Worm (Caenorhabditis elegans) whole organism, L4 larva: ENCODE results near the gene Y41E3.1.
A peak's percentile ranks its signal among the peaks of the same experiment; 100 is the strongest.

Experiments used
- F10B5.3 ChIP-seq: sonication (generic microtip); optimal IDR thresholded peaks from 2 replicates; lab custom pipeline; 2016; ENCODE audit warnings: mild to moderate bottlenecking, missing genetic modification characterization, missing compliant biosample characterization
- F37D6.2 ChIP-seq: sonication (generic microtip); optimal IDR thresholded peaks from 2 replicates; lab custom pipeline; 2016; ENCODE audit warnings: mild to moderate bottlenecking, missing genetic modification characterization, missing compliant biosample characterization
- F44E2.7 ChIP-seq: fragments of 200-800 bp; sonication (Bioruptor generic); IDR thresholded peaks from 2 replicates; pipeline ENCODE4 v2.1.2; 2022; ENCODE audit warnings: missing genetic modification characterization, missing compliant biosample characterization
- ZK546.5 ChIP-seq, 2 experiments: sonication (generic microtip); optimal IDR thresholded peaks; 2 replicates each; lab custom pipeline; 2017; ENCODE audit warnings: missing biosample characterization in 2 of 2, missing genetic modification characterization in 2 of 2
- ama-1 ChIP-seq: fragments of 150-350 bp; optimal IDR thresholded peaks from 2 replicates; lab custom pipeline; 2014; ENCODE audit warnings: inconsistent platforms, mixed read lengths
- arid-1 ChIP-seq: fragments of 200-800 bp; sonication (Bioruptor generic); conservative IDR thresholded peaks from 2 replicates; pipeline ENCODE4 v1.3.6; 2022; ENCODE audit warnings: missing genetic modification reagents, missing genetic modification characterization, missing compliant biosample characterization
- attf-4 ChIP-seq: sonication (generic microtip); optimal IDR thresholded peaks from 3 replicates; lab custom pipeline; 2017; ENCODE audit warnings: missing biosample characterization, missing genetic modification characterization
- ceh-62 ChIP-seq: sonication (generic microtip); optimal IDR thresholded peaks from 2 replicates; lab custom pipeline; 2017; ENCODE audit warnings: missing biosample characterization, missing genetic modification characterization
- ceh-82 ChIP-seq: sonication (generic microtip); optimal IDR thresholded peaks from 2 replicates; lab custom pipeline; 2017; ENCODE audit warnings: missing biosample characterization, missing genetic modification characterization
- daf-12 ChIP-seq: fragments of 150-350 bp; optimal IDR thresholded peaks from 2 replicates; lab custom pipeline; 2014; ENCODE audit warnings: missing biosample characterization, missing genetic modification reagents, missing genetic modification characterization
- daf-8 ChIP-seq: fragments of 200-800 bp; sonication (Bioruptor generic); IDR thresholded peaks from 2 replicates; pipeline ENCODE4 v1.3.6; 2022; ENCODE audit warnings: missing genetic modification characterization, missing compliant biosample characterization
- jun-1 ChIP-seq: fragments of 150-350 bp; optimal IDR thresholded peaks from 2 replicates; lab custom pipeline; 2014; ENCODE audit warnings: missing biosample characterization, missing genetic modification reagents, missing genetic modification characterization
- lim-7 ChIP-seq: fragments of 200-800 bp; sonication (Bioruptor generic); IDR thresholded peaks from 2 replicates; pipeline ENCODE4 v1.3.6; 2022; ENCODE audit warnings: missing genetic modification characterization, missing compliant biosample characterization
- lin-1 ChIP-seq: fragments of 200-800 bp; sonication (Bioruptor generic); IDR thresholded peaks from 2 replicates; pipeline ENCODE4 v1.3.6; 2022; ENCODE audit warnings: missing genetic modification reagents, missing genetic modification characterization, missing compliant biosample characterization
- lin-13 ChIP-seq: fragments of 150-350 bp; optimal IDR thresholded peaks from 2 replicates; lab custom pipeline; 2014; ENCODE audit warnings: missing biosample characterization, missing genetic modification reagents, missing genetic modification characterization
- madf-5 ChIP-seq, 2 experiments: fragments of 200-800 bp; sonication (Bioruptor generic); IDR thresholded peaks; 2 replicates each; pipeline ENCODE4 v1.3.6; 2022; ENCODE audit warnings: missing compliant biosample characterization in 2 of 2, missing genetic modification characterization in 2 of 2
- mep-1 ChIP-seq: fragments of 150-350 bp; sonication (generic microtip); optimal IDR thresholded peaks from 3 replicates; lab custom pipeline; 2014; ENCODE audit warnings: missing biosample characterization, missing genetic modification characterization
- mxl-2 ChIP-seq: fragments of 200-800 bp; sonication (Bioruptor generic); conservative IDR thresholded peaks from 2 replicates; pipeline ENCODE4 v1.3.6; 2022; ENCODE audit warnings: missing genetic modification reagents, missing genetic modification characterization, missing compliant biosample characterization
- nhr-102 ChIP-seq: sonication (generic microtip); optimal IDR thresholded peaks from 2 replicates; lab custom pipeline; 2016; ENCODE audit warnings: mild to moderate bottlenecking, missing genetic modification characterization, moderate library complexity, missing compliant biosample characterization
- nhr-111 ChIP-seq: fragments of 200-800 bp; sonication (Bioruptor generic); optimal IDR thresholded peaks from 2 replicates; lab custom pipeline; 2018; ENCODE audit warnings: mild to moderate bottlenecking, missing genetic modification characterization, missing compliant biosample characterization
- nhr-48 ChIP-seq: sonication (generic microtip); optimal IDR thresholded peaks from 2 replicates; lab custom pipeline; 2016; ENCODE audit warnings: mild to moderate bottlenecking, missing genetic modification characterization, missing compliant biosample characterization
- nhr-6 ChIP-seq: fragments of 150-350 bp; optimal IDR thresholded peaks from 2 replicates; lab custom pipeline; 2014; ENCODE audit warnings: missing biosample characterization, missing genetic modification characterization
- nhr-76 ChIP-seq: fragments of 150-350 bp; optimal IDR thresholded peaks from 2 replicates; lab custom pipeline; 2014; ENCODE audit warnings: missing biosample characterization, missing genetic modification characterization
- pha-4 ChIP-seq, 2 experiments: fragments of 150-350 bp in 1 of 2; fragments of 200-800 bp in 1 of 2; sonication (Bioruptor generic) in 1 of 2; IDR thresholded peaks in 1 of 2; optimal IDR thresholded peaks in 1 of 2; 2 replicates each; pipeline versions ENCODE4 v1.3.6 to Lab custom; 2014 to 2022; ENCODE audit warnings: missing genetic modification characterization in 2 of 2, missing genetic modification reagents in 2 of 2, missing biosample characterization in 1 of 2, missing compliant biosample characterization in 1 of 2
- saeg-2 ChIP-seq: fragments of 200-800 bp; sonication (Bioruptor generic); IDR thresholded peaks from 2 replicates; pipeline ENCODE4 v1.3.6; 2022; ENCODE audit warnings: missing genetic modification reagents, missing genetic modification characterization, missing compliant biosample characterization
- snpc-1.2 ChIP-seq: fragments of 200-800 bp; sonication (Bioruptor generic); IDR thresholded peaks from 2 replicates; pipeline ENCODE4 v1.3.6; 2022; ENCODE audit warnings: missing genetic modification reagents, missing genetic modification characterization, missing compliant biosample characterization
- snpc-4 ChIP-seq: fragments of 150-350 bp; optimal IDR thresholded peaks from 2 replicates; lab custom pipeline; 2014; ENCODE audit warnings: missing biosample characterization, missing genetic modification characterization
- tag-97 ChIP-seq: fragments of 200-800 bp; sonication (Bioruptor generic); IDR thresholded peaks from 2 replicates; pipeline ENCODE4 v1.3.6; 2022; ENCODE audit warnings: missing genetic modification characterization, missing compliant biosample characterization
- tra-1 ChIP-seq: fragments of 200-800 bp; sonication (Bioruptor generic); IDR thresholded peaks from 2 replicates; pipeline ENCODE4 v1.3.6; 2022; ENCODE audit warnings: missing genetic modification reagents, missing genetic modification characterization, missing compliant biosample characterization
- vab-7 ChIP-seq: fragments of 200-800 bp; sonication (Bioruptor generic); IDR thresholded peaks from 2 replicates; pipeline ENCODE4 v1.3.6; 2022; ENCODE audit warnings: missing genetic modification reagents, missing genetic modification characterization, missing compliant biosample characterization
- zag-1 ChIP-seq: fragments of 150-350 bp; optimal IDR thresholded peaks from 2 replicates; lab custom pipeline; 2014; ENCODE audit warnings: missing biosample characterization, missing genetic modification characterization
- zfp-3 ChIP-seq: fragments of 200-800 bp; sonication (Bioruptor generic); conservative IDR thresholded peaks from 2 replicates; pipeline ENCODE4 v1.3.6; 2022; ENCODE audit warnings: missing genetic modification reagents, missing genetic modification characterization, missing compliant biosample characterization
- zip-2 ChIP-seq: fragments of 150-350 bp; optimal IDR thresholded peaks from 2 replicates; lab custom pipeline; 2014; ENCODE audit warnings: missing biosample characterization, missing genetic modification characterization
- ztf-11 ChIP-seq: fragments of 150-350 bp; optimal IDR thresholded peaks from 2 replicates; lab custom pipeline; 2014; ENCODE audit warnings: missing biosample characterization, missing genetic modification characterization
- ztf-7 ChIP-seq: fragments of 150-350 bp; optimal IDR thresholded peaks from 2 replicates; lab custom pipeline; 2014; ENCODE audit warnings: missing biosample characterization, missing genetic modification characterization

Y41E3.1 gene

DNA sequence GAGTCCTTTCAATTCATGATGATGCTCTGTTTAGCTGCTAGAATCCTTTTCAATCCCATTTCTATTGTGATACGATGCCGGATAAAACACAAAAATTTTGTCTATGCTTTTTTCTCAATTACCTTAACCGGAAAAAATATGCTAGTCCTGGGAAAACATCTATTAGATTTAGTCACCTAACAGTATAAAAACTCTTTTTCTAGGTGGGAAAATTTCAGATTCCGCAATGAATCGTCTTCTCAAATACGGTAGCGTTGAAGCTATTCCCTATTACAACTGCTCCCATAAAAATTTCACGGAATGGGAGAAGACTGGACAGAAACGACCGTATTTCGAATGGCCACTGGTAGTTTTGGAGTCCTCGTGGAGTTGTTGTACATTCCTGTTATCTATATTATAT lies 29.3 kb downstream of the Y41E3.1 start, which contains the start of gene Y57G11C.28:
TSS of gene Y57G11C.28 (plus strand) at position 301 of the 400 bp plus-strand sequence.
- no peak for TF ChIP-seq nhr-76 (tag; lab: Kevin White, UChicago)
- TF ChIP-seq ztf-11 (tag; lab: Kevin White, UChicago): no peak
- TF ChIP-seq lim-7 (GFP tag; lab: Robert Waterston, UW): no peak
- no peak for TF ChIP-seq zag-1 (tag; lab: Kevin White, UChicago)
- TF ChIP-seq daf-12 (tag; lab: Kevin White, UChicago): no peak
- TF ChIP-seq nhr-102 (tag; lab: Kevin White, UChicago): no peak

DNA sequence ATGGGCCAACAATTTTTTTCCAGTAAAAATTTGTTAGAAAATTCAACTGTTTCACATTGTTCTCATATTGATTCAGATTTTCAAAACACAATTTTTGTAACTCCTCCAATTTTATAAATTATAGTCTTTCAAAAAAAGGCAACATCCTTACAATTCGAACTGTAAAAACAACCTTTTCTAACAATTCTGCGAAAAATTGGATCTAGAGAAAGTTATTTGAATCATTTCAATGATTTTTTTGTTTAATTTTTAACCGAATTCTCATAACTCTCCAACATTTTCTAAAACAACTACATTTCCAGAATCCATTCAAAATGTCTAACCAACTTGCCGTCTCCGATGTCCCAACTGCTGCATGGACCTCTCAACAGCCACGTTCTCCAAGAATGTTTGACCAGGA lies 39.4 kb downstream of the Y41E3.1 start, which contains the start of gene ccch-5:
TSS of gene ccch-5 (plus strand) at position 301 of the 400 bp plus-strand sequence.
- no peak for TF ChIP-seq tag-97
- TF ChIP-seq F10B5.3 (tag; lab: Kevin White, UChicago): no peak
- no peak for TF ChIP-seq lin-13 (GFP tag; lab: Kevin White, UChicago)
- TF ChIP-seq madf-5 (GFP tag; IDR thresholded peaks at IDR 0.05; lab: Robert Waterston, UW): no peak
- TF ChIP-seq arid-1 (GFP tag; lab: Robert Waterston, UW): no peak
- TF ChIP-seq ceh-62 (tag; lab: Kevin White, UChicago): no peak
- TF ChIP-seq nhr-76 (tag; lab: Kevin White, UChicago): no peak
- TF ChIP-seq attf-4 (tag; lab: Kevin White, UChicago): no peak
- TF ChIP-seq ztf-7: no peak
- no peak for TF ChIP-seq tra-1
- no peak for TF ChIP-seq vab-7
- TF ChIP-seq zip-2: no peak
- TF ChIP-seq F44E2.7 (GFP tag; lab: Robert Waterston, UW): no peak

DNA sequence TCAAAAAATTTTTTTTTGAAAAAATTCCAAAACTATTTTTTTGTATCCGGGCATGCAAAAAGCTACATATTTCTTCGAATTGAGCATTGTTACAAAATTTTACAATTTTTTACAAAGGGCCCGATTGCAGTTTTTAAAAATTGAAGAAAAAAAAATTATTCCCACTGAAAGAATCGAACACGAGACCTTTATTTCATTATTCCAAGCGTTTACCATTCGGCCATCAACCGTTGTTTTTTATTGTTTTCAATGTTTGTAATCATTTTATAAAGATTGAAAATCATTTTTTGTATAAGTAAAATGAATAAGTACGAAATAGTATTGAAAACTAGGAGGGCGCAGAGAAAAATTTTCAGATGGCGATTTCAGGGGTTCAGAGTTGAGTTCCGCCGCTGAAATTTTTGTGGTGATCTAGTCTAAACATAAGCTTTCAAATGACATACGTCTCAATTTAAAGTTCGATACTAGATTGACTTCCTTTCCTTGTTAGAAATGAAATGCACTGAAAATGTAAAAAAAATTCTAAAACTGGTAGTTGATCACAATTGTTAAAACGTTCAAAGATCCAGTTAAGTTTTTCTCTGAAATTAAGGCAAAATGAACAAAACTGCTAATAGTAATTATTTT lies 47.4 kb downstream of the Y41E3.1 start:
- TF ChIP-seq snpc-1.2: peak; percentile 95

DNA sequence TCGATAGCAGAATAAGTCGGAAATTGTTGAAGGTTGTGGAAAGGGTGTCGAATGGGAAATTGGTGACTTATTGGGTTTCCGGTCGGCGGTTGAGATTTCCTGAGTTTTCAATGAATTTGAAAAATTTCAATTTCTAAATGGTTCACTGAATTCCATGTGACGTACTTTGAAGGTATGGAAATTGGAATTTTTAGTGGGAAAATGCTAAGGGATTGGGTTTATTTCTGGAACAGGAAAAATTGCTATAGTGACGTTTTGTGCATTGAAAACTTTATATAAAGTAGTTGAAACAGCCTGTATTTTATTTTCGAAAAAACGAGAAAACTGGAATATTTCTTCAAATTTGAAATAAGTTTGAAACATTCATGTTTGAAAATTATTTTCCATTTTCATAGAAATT lies 49.1 kb downstream of the Y41E3.1 start, which contains the start of gene pnc-2:
TSS of gene pnc-2 (minus strand) at position 101 of the 400 bp plus-strand sequence.
- TF ChIP-seq mxl-2 (GFP tag; lab: Robert Waterston, UW) (no peak), nhr-6 (no peak), zfp-3 (no peak), lin-1 (GFP tag; lab: Robert Waterston, UW) (no peak), madf-5 (GFP tag; IDR thresholded peaks at IDR 0.05; lab: Robert Waterston, UW) (no peak), nhr-48 (no peak), ztf-7 (no peak), snpc-4 (no peak), pha-4 (GFP tag; IDR thresholded peaks at IDR 0.05; lab: Robert Waterston, UW) (no peak), pha-4 (tag; optimal IDR thresholded peaks at IDR 0.05; lab: Kevin White, UChicago) (no peak), mep-1 (tag; lab: Kevin White, UChicago) (no peak), ama-1 (lab: Kevin White, UChicago) (no peak), ZK546.5 (tag; optimal IDR thresholded peaks at IDR 0.05; lab: Kevin White, UChicago) (no peak), arid-1 (GFP tag; lab: Robert Waterston, UW) (no peak), saeg-2 (GFP tag; lab: Robert Waterston, UW) (no peak), jun-1 (no peak), daf-8 (GFP tag; lab: Robert Waterston, UW) (no peak), ceh-82 (tag; lab: Kevin White, UChicago) (no peak), zip-2 (no peak), F37D6.2 (no peak), nhr-111 (no peak)
